Worm (Caenorhabditis elegans) whole organism, L3 larva: ENCODE results near the gene sra-28.

ENCODE experiments used
- nhr-237 ChIP-seq: fragments of 150-350 bp; optimal IDR thresholded peaks from 2 replicates; lab custom pipeline; 2014; ENCODE audit warnings: missing biosample characterization, missing genetic modification characterization
- pha-4 ChIP-seq: fragments of 150-350 bp; optimal IDR thresholded peaks from 2 replicates; lab custom pipeline; 2014; ENCODE audit warnings: missing biosample characterization, missing genetic modification reagents, missing genetic modification characterization

DNA sequence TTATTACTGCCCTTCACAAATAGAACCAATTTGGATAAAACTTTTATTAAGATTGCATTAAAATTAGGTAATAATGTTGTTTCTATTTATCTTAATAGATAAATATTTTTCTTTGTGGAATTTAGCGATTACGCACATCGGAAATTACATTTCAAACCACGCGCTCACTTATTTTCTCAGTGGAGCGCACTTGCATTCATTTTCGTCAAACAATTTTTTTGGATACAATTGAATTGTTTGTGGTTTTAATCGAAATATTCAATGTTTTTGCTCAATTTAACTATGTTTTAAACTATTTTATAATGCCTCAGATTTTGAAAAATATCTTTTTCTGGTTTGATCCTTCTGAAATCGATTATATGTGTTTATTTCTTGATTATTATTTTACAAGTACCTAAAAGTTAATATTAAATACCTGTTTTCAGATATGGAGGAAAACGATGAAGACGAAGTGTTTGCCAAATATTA, 37.6 kb downstream of the sra-28 start, which contains the start of gene utp-20:
- TF ChIP-seq pha-4 (no peak), nhr-237 (no peak)
